Fruit fly (Drosophila melanogaster) whole organism, embryonic: ENCODE data around the gene gammaTub37C.

Experiments
- Abd-B ChIP-seq: fragments of 200-800 bp; sonication (Bioruptor generic); optimal IDR thresholded peaks from 2 replicates; lab custom pipeline; 2018; ENCODE audit warnings: missing biosample characterization, mild to moderate bottlenecking, missing genetic modification characterization, moderate library complexity
- Blimp-1 ChIP-seq: fragments of 200-800 bp; sonication (Bioruptor generic); optimal IDR thresholded peaks from 3 replicates; lab custom pipeline; 2018; ENCODE audit warnings: missing biosample characterization, missing genetic modification characterization, mild to moderate bottlenecking, moderate library complexity, missing genetic modification reagents
- CG10959 ChIP-seq: fragments of 200-800 bp; sonication (Bioruptor generic); IDR thresholded peaks from 2 replicates; pipeline ENCODE4 v1.3.6; 2022; ENCODE audit warnings: missing biosample characterization, missing genetic modification characterization
- CG10979 ChIP-seq: fragments of 200-800 bp; sonication (Bioruptor generic); optimal IDR thresholded peaks from 2 replicates; lab custom pipeline; 2018; ENCODE audit warnings: missing biosample characterization, mild to moderate bottlenecking, missing genetic modification characterization, moderate library complexity
- CG11093 ChIP-seq: fragments of 200-800 bp; sonication (Bioruptor generic); IDR thresholded peaks from 3 replicates; pipeline ENCODE4 v1.3.6; 2022; ENCODE audit warnings: missing biosample characterization, missing genetic modification characterization
- CG11695 ChIP-seq: fragments of 200-800 bp; sonication (Bioruptor generic); IDR thresholded peaks from 3 replicates; pipeline ENCODE4 v1.3.6; 2022; ENCODE audit warnings: missing biosample characterization, missing genetic modification characterization
- CG13424 ChIP-seq: fragments of 200-800 bp; sonication (Bioruptor generic); optimal IDR thresholded peaks from 2 replicates; lab custom pipeline; 2019; ENCODE audit warnings: missing biosample characterization, mild to moderate bottlenecking, missing genetic modification characterization, moderate library complexity
- CG1647 ChIP-seq: fragments of 200-800 bp; sonication (Bioruptor generic); optimal IDR thresholded peaks from 3 replicates; lab custom pipeline; 2016; ENCODE audit warnings: missing biosample characterization, missing genetic modification characterization
- CG16779 ChIP-seq: fragments of 200-800 bp; sonication (Bioruptor generic); IDR thresholded peaks from 2 replicates; pipeline ENCODE4 v1.3.6; 2022; ENCODE audit warnings: missing biosample characterization, missing genetic modification characterization
- CG16863 ChIP-seq: fragments of 200-800 bp; sonication (Bioruptor generic); optimal IDR thresholded peaks from 3 replicates; lab custom pipeline; 2016; ENCODE audit warnings: missing biosample characterization, missing genetic modification characterization
- CG1792 ChIP-seq: fragments of 200-800 bp; sonication (Bioruptor generic); optimal IDR thresholded peaks from 2 replicates; lab custom pipeline; 2016; ENCODE audit warnings: missing biosample characterization, missing genetic modification characterization
- CG2129 ChIP-seq: fragments of 200-800 bp; sonication (Bioruptor generic); IDR thresholded peaks from 2 replicates; pipeline ENCODE4 v1.3.6; 2022; ENCODE audit warnings: missing biosample characterization, missing genetic modification characterization; ENCODE audit not compliant: partially characterized antibody
- CG2199 ChIP-seq: fragments of 200-800 bp; sonication (Bioruptor generic); IDR thresholded peaks from 3 replicates; pipeline ENCODE4 v1.3.6; 2022; ENCODE audit warnings: missing biosample characterization, missing genetic modification characterization
- CG2875 ChIP-seq: fragments of 200-800 bp; sonication (Bioruptor generic); optimal IDR thresholded peaks from 2 replicates; lab custom pipeline; 2017; ENCODE audit warnings: missing biosample characterization, mild to moderate bottlenecking, missing genetic modification characterization, missing genetic modification reagents
- CG3281 ChIP-seq: fragments of 200-800 bp; sonication (Bioruptor generic); optimal IDR thresholded peaks from 3 replicates; lab custom pipeline; 2017; ENCODE audit warnings: missing biosample characterization, mild to moderate bottlenecking, missing genetic modification characterization
- CG3847 ChIP-seq: fragments of 200-800 bp; sonication (Bioruptor generic); IDR thresholded peaks from 2 replicates; pipeline ENCODE4 v1.3.6; 2022; ENCODE audit warnings: missing biosample characterization, missing genetic modification characterization
- CG4617 ChIP-seq: fragments of 200-800 bp; sonication (Bioruptor generic); optimal IDR thresholded peaks from 3 replicates; lab custom pipeline; 2016; ENCODE audit warnings: missing biosample characterization, missing genetic modification characterization, borderline replicate concordance
- CG7839 ChIP-seq: fragments of 200-800 bp; sonication (Bioruptor generic); optimal IDR thresholded peaks from 3 replicates; lab custom pipeline; 2018; ENCODE audit warnings: missing biosample characterization, mild to moderate bottlenecking, missing genetic modification characterization, moderate library complexity
- CG8765 ChIP-seq: fragments of 200-800 bp; sonication (Bioruptor generic); IDR thresholded peaks from 2 replicates; pipeline ENCODE4 v1.3.6; 2022; ENCODE audit warnings: missing biosample characterization, missing genetic modification characterization
- CG9932 ChIP-seq: fragments of 200-800 bp; sonication (Bioruptor generic); IDR thresholded peaks from 2 replicates; pipeline ENCODE4 v1.3.6; 2022; ENCODE audit warnings: missing biosample characterization, missing genetic modification characterization
- Fer1 ChIP-seq: fragments of 200-800 bp; sonication (Bioruptor generic); optimal IDR thresholded peaks from 2 replicates; lab custom pipeline; 2017; ENCODE audit warnings: missing biosample characterization, mild to moderate bottlenecking, missing genetic modification characterization
- HHEX ChIP-seq: fragments of 200-800 bp; sonication (Bioruptor generic); optimal IDR thresholded peaks from 3 replicates; lab custom pipeline; 2017; ENCODE audit warnings: missing biosample characterization, mild to moderate bottlenecking, missing genetic modification characterization, missing genetic modification reagents
- HmgZ ChIP-seq: fragments of 200-800 bp; sonication (Bioruptor generic); optimal IDR thresholded peaks from 2 replicates; lab custom pipeline; 2018; ENCODE audit warnings: missing biosample characterization, mild to moderate bottlenecking, missing genetic modification characterization
- Hmr ChIP-seq: fragments of 200-800 bp; sonication (Bioruptor generic); optimal IDR thresholded peaks from 3 replicates; lab custom pipeline; 2017; ENCODE audit warnings: mild to moderate bottlenecking, missing biosample characterization, missing genetic modification reagents, missing genetic modification characterization
- Jarid2 ChIP-seq: fragments of 200-800 bp; sonication (Bioruptor generic); optimal IDR thresholded peaks from 3 replicates; lab custom pipeline; 2017; ENCODE audit warnings: mild to moderate bottlenecking, missing biosample characterization, missing genetic modification reagents, missing genetic modification characterization
- Lhr ChIP-seq: fragments of 200-800 bp; sonication (Bioruptor generic); optimal IDR thresholded peaks from 3 replicates; lab custom pipeline; 2017; ENCODE audit warnings: mild to moderate bottlenecking, missing biosample characterization, missing genetic modification reagents, missing genetic modification characterization
- Lim3 ChIP-seq: fragments of 200-800 bp; sonication (Bioruptor generic); IDR thresholded peaks from 2 replicates; pipeline ENCODE4 v1.3.6; 2022; ENCODE audit warnings: missing biosample characterization, missing genetic modification characterization
- Max ChIP-seq: fragments of 200-800 bp; sonication (Bioruptor generic); optimal IDR thresholded peaks from 2 replicates; lab custom pipeline; 2016; ENCODE audit warnings: missing biosample characterization, mild to moderate bottlenecking, missing genetic modification characterization
- Nf-YB ChIP-seq: fragments of 200-800 bp; sonication (Bioruptor generic); optimal IDR thresholded peaks from 3 replicates; lab custom pipeline; 2019; ENCODE audit warnings: missing biosample characterization, mild to moderate bottlenecking, missing genetic modification characterization, moderate library complexity
- Ptx1 ChIP-seq: fragments of 200-800 bp; sonication (Bioruptor generic); IDR thresholded peaks from 2 replicates; pipeline ENCODE4 v1.3.6; 2022; ENCODE audit warnings: missing biosample characterization, missing genetic modification characterization
- Spps ChIP-seq: fragments of 200-800 bp; sonication (Bioruptor generic); optimal IDR thresholded peaks from 2 replicates; lab custom pipeline; 2018; ENCODE audit warnings: missing biosample characterization, mild to moderate bottlenecking, missing genetic modification characterization
- Taf1 ChIP-seq: fragments of 200-800 bp; sonication (Bioruptor generic); IDR thresholded peaks from 2 replicates; pipeline ENCODE4 v1.3.6; 2022; ENCODE audit warnings: missing biosample characterization, missing genetic modification characterization
- Xrp1 ChIP-seq: fragments of 200-800 bp; sonication (Bioruptor generic); IDR thresholded peaks from 2 replicates; pipeline ENCODE4 v1.3.6; 2022; ENCODE audit warnings: missing biosample characterization, missing genetic modification characterization
- ash1 ChIP-seq: fragments of 200-800 bp; sonication (Bioruptor generic); optimal IDR thresholded peaks from 2 replicates; lab custom pipeline; 2018; ENCODE audit warnings: missing biosample characterization, mild to moderate bottlenecking, missing genetic modification characterization
- ci ChIP-seq: fragments of 200-800 bp; sonication (Bioruptor generic); IDR thresholded peaks from 3 replicates; pipeline ENCODE4 v1.3.6; 2022; ENCODE audit warnings: missing biosample characterization, missing genetic modification characterization
- crp ChIP-seq, 2 experiments: fragments of 200-800 bp; sonication (Bioruptor generic); optimal IDR thresholded peaks; 2 replicates in 1 of 2; 3 replicates in 1 of 2; lab custom pipeline; 2017; ENCODE audit warnings: missing biosample characterization in 2 of 2, missing genetic modification characterization in 2 of 2, mild to moderate bottlenecking in 1 of 2, moderate library complexity in 1 of 2
- dati ChIP-seq: fragments of 200-800 bp; sonication (Bioruptor generic); IDR thresholded peaks from 2 replicates; pipeline ENCODE4 v1.3.6; 2022; ENCODE audit warnings: missing biosample characterization, missing genetic modification characterization
- fru ChIP-seq: fragments of >200 bp; optimal IDR thresholded peaks from 2 replicates; lab custom pipeline; 2017
- grn ChIP-seq: fragments of 200-800 bp; sonication (Bioruptor generic); optimal IDR thresholded peaks from 3 replicates; lab custom pipeline; 2017; ENCODE audit warnings: missing biosample characterization, missing genetic modification characterization
- gt ChIP-seq: fragments of 200-800 bp; sonication (Bioruptor generic); IDR thresholded peaks from 2 replicates; pipeline ENCODE4 v1.3.6; 2022; ENCODE audit warnings: missing biosample characterization, missing genetic modification characterization
- h ChIP-seq: fragments of >200 bp; optimal IDR thresholded peaks from 2 replicates; lab custom pipeline; 2017
- klu ChIP-seq: fragments of 200-800 bp; sonication (Bioruptor generic); IDR thresholded peaks from 2 replicates; pipeline ENCODE4 v1.3.6; 2022; ENCODE audit warnings: missing biosample characterization, missing genetic modification characterization
- knrl ChIP-seq: fragments of 200-800 bp; sonication (Bioruptor generic); IDR thresholded peaks from 3 replicates; pipeline ENCODE4 v1.3.6; 2022; ENCODE audit warnings: missing biosample characterization, missing genetic modification characterization; ENCODE audit not compliant: partially characterized antibody
- lilli ChIP-seq: fragments of 200-800 bp; sonication (Bioruptor generic); optimal IDR thresholded peaks from 3 replicates; lab custom pipeline; 2016; ENCODE audit warnings: missing biosample characterization, missing genetic modification characterization
- maf-S ChIP-seq: fragments of 200-800 bp; sonication (Bioruptor generic); optimal IDR thresholded peaks from 2 replicates; lab custom pipeline; 2016; ENCODE audit warnings: missing biosample characterization, missing genetic modification characterization
- nmo ChIP-seq: fragments of 200-800 bp; sonication (Bioruptor generic); optimal IDR thresholded peaks from 2 replicates; lab custom pipeline; 2018; ENCODE audit warnings: missing biosample characterization, mild to moderate bottlenecking, missing genetic modification characterization, moderate library complexity
- oc ChIP-seq: fragments of 200-800 bp; sonication (Bioruptor generic); optimal IDR thresholded peaks from 2 replicates; lab custom pipeline; 2018; ENCODE audit warnings: missing biosample characterization, mild to moderate bottlenecking, missing genetic modification characterization, moderate library complexity
- p53 ChIP-seq: fragments of 200-800 bp; sonication (Bioruptor generic); optimal IDR thresholded peaks from 2 replicates; lab custom pipeline; 2016; ENCODE audit warnings: missing biosample characterization, missing genetic modification characterization
- rib ChIP-seq: fragments of 200-800 bp; sonication (Bioruptor generic); IDR thresholded peaks from 2 replicates; pipeline ENCODE4 v1.3.6; 2022; ENCODE audit warnings: missing biosample characterization, missing genetic modification characterization
- sd ChIP-seq: fragments of 200-800 bp; sonication (Bioruptor generic); optimal IDR thresholded peaks from 3 replicates; lab custom pipeline; 2018; ENCODE audit warnings: missing biosample characterization, mild to moderate bottlenecking, missing genetic modification characterization, moderate library complexity
- shn ChIP-seq: fragments of 200-800 bp; sonication (Bioruptor generic); optimal IDR thresholded peaks from 3 replicates; lab custom pipeline; 2016; ENCODE audit warnings: missing biosample characterization, missing genetic modification characterization
- slbo ChIP-seq: fragments of 200-800 bp; sonication (Bioruptor generic); IDR thresholded peaks from 2 replicates; pipeline ENCODE4 v1.3.6; 2022; ENCODE audit warnings: missing biosample characterization, missing genetic modification characterization

gammaTub37C gene

DNA sequence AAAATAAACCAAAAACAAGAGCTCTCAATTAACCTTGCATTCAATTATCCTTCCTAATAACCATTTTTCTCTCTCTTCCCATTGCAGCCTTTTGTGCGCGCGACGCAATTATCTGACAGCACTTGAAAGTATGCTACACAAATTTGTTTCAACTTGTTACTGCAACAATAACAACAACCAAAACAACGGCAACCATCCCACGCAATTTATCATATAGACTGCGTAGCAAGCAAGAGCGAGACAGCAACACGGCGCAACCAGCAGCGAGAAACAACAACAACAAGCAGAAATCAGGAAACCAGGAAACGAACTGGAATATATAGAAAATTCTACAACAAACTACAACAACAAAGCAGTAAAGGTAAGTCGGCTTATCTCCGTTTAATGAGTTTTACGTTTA lies 19.5 kb downstream of the gammaTub37C start (continued):
- no peak for TF ChIP-seq CG16779 (GFP tag; lab: Robert Waterston, UW)
- TF ChIP-seq CG1647 (GFP tag; lab: Kevin White, UChicago) = no peak
- TF ChIP-seq crp (GFP tag; optimal IDR thresholded peaks at IDR 0.05; lab: Kevin White, UChicago) = no peak
- no peak for TF ChIP-seq gt
- TF ChIP-seq Fer1 = no peak
- TF ChIP-seq Lhr (GFP tag; lab: Kevin White, UChicago) = no peak
- TF ChIP-seq CG3847 (GFP tag; lab: Robert Waterston, UW) = no peak
- no peak for TF ChIP-seq shn
- TF ChIP-seq CG10959 = no peak
- no peak for TF ChIP-seq CG11093 (GFP tag; lab: Robert Waterston, UW)
- no peak for TF ChIP-seq lilli (GFP tag; lab: Kevin White, UChicago)
- peak; percentile 56; the same call in 1 of the 2 replicates for TF ChIP-seq klu (GFP tag; lab: Robert Waterston, UW)
- TF ChIP-seq maf-S = no peak
- TF ChIP-seq CG8765 (GFP tag; lab: Robert Waterston, UW) = no peak
- no peak for TF ChIP-seq CG10979 (tag; lab: Kevin White, UChicago)
- TF ChIP-seq CG16863 (GFP tag; lab: Kevin White, UChicago) = no peak
- TF ChIP-seq CG2875 (GFP tag; lab: Kevin White, UChicago) = no peak
- no peak for TF ChIP-seq CG4617 (GFP tag; lab: Kevin White, UChicago)
- no peak for TF ChIP-seq Nf-YB (GFP tag; lab: Kevin White, UChicago)
- no peak for TF ChIP-seq rib (GFP tag; lab: Robert Waterston, UW)
- no peak for TF ChIP-seq Xrp1 (GFP tag; lab: Robert Waterston, UW)
- TF ChIP-seq sd (tag; lab: Kevin White, UChicago) = peak; percentile 21
- peak; percentile 91 for TF ChIP-seq CG2199 (GFP tag; lab: Robert Waterston, UW)
- TF ChIP-seq CG11695 = 0 out of 3 replicates have a peak, but pooled peaks have one; percentile 11
- TF ChIP-seq Blimp-1 (GFP tag; lab: Kevin White, UChicago) = no peak
- TF ChIP-seq Ptx1 (GFP tag; lab: Robert Waterston, UW) = no peak
- no peak for TF ChIP-seq slbo (GFP tag; lab: Robert Waterston, UW)
- TF ChIP-seq p53 (GFP tag; lab: Kevin White, UChicago) = no peak
- TF ChIP-seq grn = no peak
- TF ChIP-seq Spps (tag; lab: Kevin White, UChicago) = no peak
- no peak for TF ChIP-seq CG7839 (tag; lab: Kevin White, UChicago)
- TF ChIP-seq fru = no peak
- no peak for TF ChIP-seq Max (GFP tag; lab: Kevin White, UChicago)
- TF ChIP-seq Jarid2 (GFP tag; lab: Kevin White, UChicago) = no peak
- no peak for TF ChIP-seq knrl
- no peak for TF ChIP-seq dati (GFP tag; lab: Robert Waterston, UW)
- TF ChIP-seq Lim3 (GFP tag; lab: Robert Waterston, UW) = no peak
- 0 out of 3 replicates have a peak, but pooled peaks have one; percentile 29 for TF ChIP-seq ci
- TF ChIP-seq CG9932 = no peak
- TF ChIP-seq HHEX (GFP tag; lab: Kevin White, UChicago) = no peak
- no peak for TF ChIP-seq ash1 (GFP tag; lab: Kevin White, UChicago)
- TF ChIP-seq Hmr (GFP tag; lab: Kevin White, UChicago) = no peak
- TF ChIP-seq Abd-B (GFP tag; lab: Kevin White, UChicago) = no peak
- TF ChIP-seq nmo (GFP tag; lab: Kevin White, UChicago) = no peak
- TF ChIP-seq Taf1 (GFP tag; lab: Robert Waterston, UW) = no peak
- peak; percentile 58 for TF ChIP-seq oc (tag; lab: Kevin White, UChicago)
- no peak for TF ChIP-seq CG3281
- TF ChIP-seq HmgZ (tag; lab: Kevin White, UChicago) = peak; percentile 59
- TF ChIP-seq h (lab: Kevin White, UChicago) = no peak
- TF ChIP-seq CG1792 = no peak
- no peak for TF ChIP-seq CG2129 (GFP tag; lab: Robert Waterston, UW)
- TF ChIP-seq CG13424 (tag; lab: Kevin White, UChicago) = no peak
